Worm (Caenorhabditis elegans) whole organism, L3 larva: ENCODE measurements around the gene rpc-11.

ENCODE experiments used
- ZK546.5 ChIP-seq: sonication (generic microtip); optimal IDR thresholded peaks from 2 replicates; lab custom pipeline; 2017; ENCODE audit warnings: missing biosample characterization, missing genetic modification characterization
- elt-2 ChIP-seq: sonication (generic microtip); optimal IDR thresholded peaks from 2 replicates; lab custom pipeline; 2016; ENCODE audit warnings: missing genetic modification reagents, mild to moderate bottlenecking, missing genetic modification characterization, missing compliant biosample characterization
- elt-3 ChIP-seq, 3 experiments: fragments of 150-350 bp in 1 of 3; sonication (generic microtip) in 2 of 3; optimal IDR thresholded peaks; 2 replicates in 2 of 3; 4 replicates in 1 of 3; lab custom pipeline; 2014 to 2017; ENCODE audit warnings: missing biosample characterization in 3 of 3, missing genetic modification characterization in 3 of 3
- fkh-2 ChIP-seq: fragments of 150-350 bp; optimal IDR thresholded peaks from 2 replicates; lab custom pipeline; 2014; ENCODE audit warnings: missing biosample characterization, missing genetic modification reagents, missing genetic modification characterization
- mdl-1 ChIP-seq: fragments of 150-350 bp; optimal IDR thresholded peaks from 2 replicates; lab custom pipeline; 2014; ENCODE audit warnings: missing biosample characterization, missing genetic modification characterization
- nhr-76 ChIP-seq: fragments of 150-350 bp; sonication (generic microtip); optimal IDR thresholded peaks from 5 replicates; lab custom pipeline; 2014; ENCODE audit warnings: missing biosample characterization, missing genetic modification characterization
- skn-1 ChIP-seq: fragments of 150-350 bp; optimal IDR thresholded peaks from 2 replicates; lab custom pipeline; 2014; ENCODE audit warnings: missing biosample characterization, missing genetic modification characterization
- snpc-4 ChIP-seq: fragments of 150-350 bp; optimal IDR thresholded peaks from 2 replicates; lab custom pipeline; 2014; ENCODE audit warnings: missing biosample characterization, missing genetic modification characterization
- unc-39 ChIP-seq: sonication (generic microtip); optimal IDR thresholded peaks from 4 replicates; lab custom pipeline; 2017; ENCODE audit warnings: missing biosample characterization, missing genetic modification characterization
- unc-62 ChIP-seq: fragments of 150-350 bp; sonication (generic microtip); optimal IDR thresholded peaks from 4 replicates; lab custom pipeline; 2014; ENCODE audit warnings: missing biosample characterization, missing genetic modification reagents, missing genetic modification characterization
- ztf-11 ChIP-seq: fragments of 150-350 bp; optimal IDR thresholded peaks from 2 replicates; lab custom pipeline; 2014; ENCODE audit warnings: missing biosample characterization, missing genetic modification characterization
- ztf-4 ChIP-seq: fragments of 150-350 bp; optimal IDR thresholded peaks from 2 replicates; lab custom pipeline; 2014; ENCODE audit warnings: missing biosample characterization, missing genetic modification characterization

- TF ChIP-seq snpc-4: no peak
- no peak for TF ChIP-seq elt-3 (tag; optimal IDR thresholded peaks at IDR 0.05; lab: Kevin White, UChicago)
- TF ChIP-seq ztf-4 (tag; lab: Kevin White, UChicago): no peak
- TF ChIP-seq ZK546.5 (tag; lab: Kevin White, UChicago): no peak
- no peak for TF ChIP-seq mdl-1 (tag; lab: Kevin White, UChicago)
- no peak for TF ChIP-seq elt-2 (tag; lab: Kevin White, UChicago)
- no peak for TF ChIP-seq fkh-2 (tag; lab: Kevin White, UChicago)
- no peak for TF ChIP-seq unc-62 (GFP tag; lab: Kevin White, UChicago)
- TF ChIP-seq nhr-76 (tag; lab: Kevin White, UChicago): no peak
- no peak for TF ChIP-seq unc-39 (tag; lab: Kevin White, UChicago)
- no peak for TF ChIP-seq skn-1
- TF ChIP-seq ztf-11: no peak
Measured at ce11 chrIV:1371300-1371699, 38.5 kb downstream of the rpc-11 start.
